Worm (Caenorhabditis elegans): Measurements from ENCODE around the gene Y40H7A.4.

DNA sequence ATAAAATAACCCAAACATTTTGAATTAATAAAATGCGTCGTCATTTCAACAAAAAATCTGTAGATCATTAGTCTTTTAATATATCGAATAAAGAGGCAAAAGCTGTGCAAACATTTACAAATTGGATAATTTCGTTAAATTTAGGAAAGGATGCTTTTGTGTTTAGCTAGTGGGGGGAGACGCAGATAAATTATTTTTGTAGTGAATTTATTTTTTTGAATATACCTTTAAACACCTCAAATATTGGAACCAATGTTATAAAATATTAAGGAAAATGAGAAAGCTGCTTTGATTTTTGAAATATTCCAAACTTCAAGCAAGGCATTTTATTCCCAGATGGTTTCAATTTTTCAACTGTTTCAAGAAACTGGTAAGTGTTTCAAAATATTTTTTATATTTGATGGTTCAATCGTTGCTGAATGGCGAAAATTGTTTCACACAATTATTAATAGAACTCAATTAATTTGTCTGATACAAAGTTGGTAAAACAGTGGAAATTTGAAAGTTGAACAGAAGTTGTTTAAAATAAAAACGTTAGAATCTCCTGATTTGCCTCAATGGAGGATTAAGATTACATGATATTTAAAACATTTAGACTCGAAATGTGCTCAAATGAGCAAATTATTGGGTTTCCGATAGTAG lies at the start of gene Y40H7A.4:
- TF ChIP-seq nhr-25 (tag; optimal IDR thresholded peaks at IDR 0.05) (no peak), sma-9 (GFP tag; optimal IDR thresholded peaks at IDR 0.05) (no peak), sma-9 (tag; optimal IDR thresholded peaks at IDR 0.05) (no peak), alr-1 (tag; optimal IDR thresholded peaks at IDR 0.05) (no peak), ama-1 (optimal IDR thresholded peaks at IDR 0.05) (no peak), ceh-82 (tag; optimal IDR thresholded peaks at IDR 0.05) (no peak), nhr-11 (tag; optimal IDR thresholded peaks at IDR 0.05) (no peak), unc-62 (GFP tag; optimal IDR thresholded peaks at IDR 0.05) (no peak), blmp-1 (tag; optimal IDR thresholded peaks at IDR 0.05; ENCODE audit: insufficient read depth) (no peak), nhr-10 (tag; optimal IDR thresholded peaks at IDR 0.05) (no peak), lin-11 (tag; optimal IDR thresholded peaks at IDR 0.05) (no peak), mbf-1 (tag; optimal IDR thresholded peaks at IDR 0.05) (no peak), nhr-237 (tag; optimal IDR thresholded peaks at IDR 0.05) (no peak), unc-55 (GFP tag; optimal IDR thresholded peaks at IDR 0.05) (no peak), aly-2 (tag; optimal IDR thresholded peaks at IDR 0.05) (no peak)

All from whole organism, L2 larva.